Worm (Caenorhabditis elegans): ENCODE results near the gene tat-2.

Gene tat-2

DNA sequence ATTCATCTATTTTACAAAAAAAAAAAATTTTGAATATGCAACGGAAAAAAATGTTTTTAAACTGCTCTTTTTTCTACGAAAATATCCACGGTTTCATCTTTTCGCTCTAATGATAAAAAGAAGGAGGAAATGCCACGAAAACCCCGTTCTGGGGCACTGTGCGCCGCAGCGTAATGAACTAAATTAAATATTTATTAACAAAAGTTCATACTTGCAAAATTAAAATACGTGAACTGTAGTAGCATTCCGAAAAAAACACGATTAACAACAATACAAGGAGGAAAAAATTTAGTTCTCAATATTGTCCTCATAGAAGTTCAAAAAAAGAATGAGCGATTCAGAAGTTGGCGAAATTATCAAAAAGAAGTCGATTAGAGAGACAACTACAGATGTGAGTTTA lies 57.2 kb downstream of the tat-2 start, which contains the start of gene R11E3.1:
Gene R11E3.1 (plus strand): TSS at position 301 of the 400 bp plus-strand sequence.
- TF ChIP-seq ceh-31 (tag; optimal IDR thresholded peaks at IDR 0.05): no peak
- no peak for TF ChIP-seq nhr-232 (tag; optimal IDR thresholded peaks at IDR 0.05)
- TF ChIP-seq pha-2 (tag; optimal IDR thresholded peaks at IDR 0.05): no peak
- TF ChIP-seq ttx-3 (tag; optimal IDR thresholded peaks at IDR 0.05): no peak

DNA sequence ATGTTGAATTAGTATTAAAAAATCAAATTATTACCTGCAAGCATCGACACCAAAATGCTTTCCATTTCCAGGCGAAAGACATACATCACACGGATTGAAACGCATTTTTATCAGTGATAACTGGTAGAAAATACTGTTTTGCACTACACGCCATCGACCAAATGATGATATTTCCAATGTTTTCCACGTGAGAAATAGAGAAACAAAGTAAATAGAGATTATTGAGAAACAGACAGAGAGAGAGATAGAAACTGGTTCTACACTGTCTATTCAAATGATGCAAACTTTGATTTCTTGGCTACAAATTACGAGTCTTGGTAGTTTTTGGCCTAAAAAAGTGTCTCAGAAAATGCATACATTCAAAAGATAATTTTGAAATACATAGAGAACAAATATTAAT lies 58.4 kb downstream of the tat-2 start, which contains the start of gene nhr-104:
Gene nhr-104 (minus strand): TSS at position 361 of the 400 bp plus-strand sequence.
- TF ChIP-seq C08G9.2 (tag; optimal IDR thresholded peaks at IDR 0.05) (no peak), ceh-30 (tag; optimal IDR thresholded peaks at IDR 0.05) (no peak), elt-2 (tag; optimal IDR thresholded peaks at IDR 0.05) (peak; percentile 29), dmd-4 (tag; optimal IDR thresholded peaks at IDR 0.05; ENCODE audit: borderline replicate concordance) (no peak), F13H6.1 (tag; optimal IDR thresholded peaks at IDR 0.05) (no peak), unc-86 (tag; optimal IDR thresholded peaks at IDR 0.05) (no peak)

DNA sequence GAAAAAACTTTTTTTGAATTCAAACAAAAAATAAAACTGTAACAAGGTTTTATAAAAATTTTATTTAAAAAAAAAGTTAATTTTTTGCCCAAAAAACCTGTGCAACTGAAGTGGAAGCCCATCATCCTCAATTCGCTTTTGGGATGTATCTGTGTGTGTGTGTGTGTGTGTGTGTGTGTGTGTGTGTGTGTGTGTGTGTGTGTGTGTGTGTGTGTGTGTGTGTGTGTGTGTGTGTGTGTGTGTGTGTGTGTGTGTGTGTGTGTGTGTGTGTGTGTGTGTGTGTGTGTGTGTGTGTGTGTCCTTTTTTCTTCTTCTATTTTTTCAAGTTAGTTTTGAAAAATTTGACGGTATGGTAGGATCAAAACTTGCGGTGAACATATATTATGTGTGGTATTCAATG lies 62.0 kb downstream of the tat-2 start:
- peak; percentile 19 for TF ChIP-seq gmeb-2 (tag; optimal IDR thresholded peaks at IDR 0.05)

DNA sequence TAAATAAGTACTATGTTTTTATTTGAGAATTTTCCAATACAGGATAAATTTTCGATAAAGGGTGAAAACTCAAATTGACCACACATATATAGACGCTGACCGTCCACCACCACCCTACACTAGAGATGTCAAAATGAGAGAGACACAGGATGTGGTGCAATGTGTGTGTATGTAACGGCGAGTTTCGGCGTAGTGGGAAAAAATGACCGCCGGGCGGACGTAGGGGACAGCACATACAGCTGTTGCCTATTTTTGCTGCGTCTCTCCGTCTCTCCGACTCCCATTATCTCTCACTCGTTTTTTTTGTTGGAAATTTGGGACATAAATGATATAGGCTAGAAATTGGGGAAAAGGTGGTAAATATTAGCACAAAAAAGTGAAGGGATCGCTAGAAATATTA lies 65.6 kb downstream of the tat-2 start:
- TF ChIP-seq madf-2 (tag; optimal IDR thresholded peaks at IDR 0.05) (peak; percentile 15), Y22D7AL.16 (tag; optimal IDR thresholded peaks at IDR 0.05) (no peak), ceh-22 (tag; optimal IDR thresholded peaks at IDR 0.05) (no peak), elt-2 (tag; optimal IDR thresholded peaks at IDR 0.05) (peak; percentile 23), nfya-1 (tag; optimal IDR thresholded peaks at IDR 0.05) (peak; percentile 4), K02D7.2 (tag; optimal IDR thresholded peaks at IDR 0.05) (no peak), ceh-18 (tag; optimal IDR thresholded peaks at IDR 0.05) (peak; percentile 3), pat-9 (tag; optimal IDR thresholded peaks at IDR 0.05) (no peak), ceh-19 (GFP tag; optimal IDR thresholded peaks at IDR 0.05) (no peak), lim-6 (tag; optimal IDR thresholded peaks at IDR 0.05) (no peak), pros-1 (tag; optimal IDR thresholded peaks at IDR 0.05) (no peak)

DNA sequence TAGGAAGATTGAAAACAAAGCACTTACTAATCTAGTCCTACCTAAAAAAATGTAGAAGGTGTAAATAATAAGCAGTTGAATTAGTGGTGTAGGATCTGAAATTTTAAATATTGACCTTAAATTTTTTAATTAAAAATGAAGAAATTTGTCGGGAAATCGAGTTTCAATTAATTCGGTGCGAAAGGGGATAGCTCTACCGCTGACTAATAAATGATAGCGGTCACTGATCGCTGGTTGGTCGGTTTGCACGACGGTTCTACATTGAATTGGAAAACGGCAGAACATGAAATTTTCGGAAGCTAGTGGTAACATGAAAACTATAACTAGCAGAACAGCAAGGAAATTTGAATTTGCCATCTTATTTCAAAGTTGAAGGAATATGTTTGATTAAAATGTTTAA lies 66.6 kb downstream of the tat-2 start, which contains the start of gene set-15:
Gene set-15 (minus strand): TSS at position 101 of the 400 bp plus-strand sequence.
- no peak for TF ChIP-seq lim-6 (tag; optimal IDR thresholded peaks at IDR 0.05)
- no peak for TF ChIP-seq ref-2 (tag; optimal IDR thresholded peaks at IDR 0.05)
- no peak for TF ChIP-seq ceh-48 (tag; optimal IDR thresholded peaks at IDR 0.05)
- no peak for TF ChIP-seq ets-4 (tag; optimal IDR thresholded peaks at IDR 0.05)
- TF ChIP-seq ceh-14 (tag; optimal IDR thresholded peaks at IDR 0.05): no peak
- no peak for TF ChIP-seq hlh-6 (tag; optimal IDR thresholded peaks at IDR 0.05)
- TF ChIP-seq hlh-15 (tag; optimal IDR thresholded peaks at IDR 0.05): no peak
- no peak for TF ChIP-seq madf-2 (tag; optimal IDR thresholded peaks at IDR 0.05)

All from whole organism, late embryonic.